Worm (Caenorhabditis elegans): ENCODE results near the gene try-3.

ce11 chrIV:6554865-6555264, 2.1 kb upstream of the try-3 start:
- TF ChIP-seq pqm-1 (tag; optimal IDR thresholded peaks at IDR 0.05) (no peak), hlh-13 (GFP tag; optimal IDR thresholded peaks at IDR 0.05) (no peak), odd-2 (tag; optimal IDR thresholded peaks at IDR 0.05) (no peak), lin-11 (tag; optimal IDR thresholded peaks at IDR 0.05) (no peak), tbx-7 (tag; optimal IDR thresholded peaks at IDR 0.05) (no peak)

Measured in whole organism, late embryonic.